Worm (Caenorhabditis elegans) whole organism, L1 larva: ENCODE results near the gene C18E9.7.

Source experiments
- C16A3.4 ChIP-seq: fragments of 150-350 bp; optimal IDR thresholded peaks from 2 replicates; lab custom pipeline; 2014; ENCODE audit warnings: missing biosample characterization, missing genetic modification characterization
- F16B12.6 ChIP-seq: fragments of 150-350 bp; optimal IDR thresholded peaks from 2 replicates; lab custom pipeline; 2014; ENCODE audit warnings: missing biosample characterization, missing genetic modification characterization
- alr-1 ChIP-seq: fragments of 200-800 bp; sonication (Bioruptor generic); optimal IDR thresholded peaks from 2 replicates; lab custom pipeline; 2018; ENCODE audit warnings: borderline replicate concordance, mild to moderate bottlenecking, missing genetic modification characterization, missing compliant biosample characterization
- aly-2 ChIP-seq: fragments of 150-350 bp; optimal IDR thresholded peaks from 2 replicates; lab custom pipeline; 2014; ENCODE audit warnings: missing biosample characterization, missing genetic modification characterization
- ama-1 ChIP-seq: fragments of 150-350 bp; optimal IDR thresholded peaks from 2 replicates; lab custom pipeline; 2014
- blmp-1 ChIP-seq: fragments of 150-350 bp; optimal IDR thresholded peaks from 2 replicates; lab custom pipeline; 2014; ENCODE audit warnings: missing biosample characterization, missing genetic modification characterization
- ceh-63 ChIP-seq: fragments of 200-800 bp; sonication (Bioruptor generic); optimal IDR thresholded peaks from 2 replicates; lab custom pipeline; 2018; ENCODE audit warnings: mild to moderate bottlenecking, missing genetic modification characterization, missing compliant biosample characterization
- ceh-82 ChIP-seq, 3 experiments: fragments of 150-350 bp in 1 of 3; sonication (generic microtip) in 2 of 3; optimal IDR thresholded peaks; 2 replicates each; lab custom pipeline; 2014 to 2017; ENCODE audit warnings: missing biosample characterization in 3 of 3, missing genetic modification characterization in 3 of 3
- ceh-88 ChIP-seq: fragments of 200-800 bp; sonication (Bioruptor generic); IDR thresholded peaks from 2 replicates; pipeline ENCODE4 v1.3.6; 2022; ENCODE audit warnings: missing genetic modification characterization, missing compliant biosample characterization
- ces-1 ChIP-seq: fragments of 150-350 bp; optimal IDR thresholded peaks from 2 replicates; lab custom pipeline; 2014; ENCODE audit warnings: missing biosample characterization, missing genetic modification reagents, missing genetic modification characterization
- dpl-1 ChIP-seq, 3 experiments: fragments of 150-350 bp in 2 of 3; sonication (generic microtip) in 1 of 3; optimal IDR thresholded peaks; 2 replicates each; lab custom pipeline; 2014 to 2017; ENCODE audit warnings: missing biosample characterization in 3 of 3, missing genetic modification characterization in 3 of 3, missing genetic modification reagents in 3 of 3
- efl-1 ChIP-seq, 4 experiments: fragments of 150-350 bp; optimal IDR thresholded peaks in 3 of 4; peaks in 1 of 4; 1 replicate in 1 of 4; 2 replicates in 3 of 4; lab custom pipeline; 2014; ENCODE audit warnings: missing biosample characterization in 2 of 4, missing genetic modification characterization in 2 of 4, missing genetic modification reagents in 2 of 4
- efl-3 ChIP-seq: fragments of 200-800 bp; sonication (Bioruptor generic); optimal IDR thresholded peaks from 2 replicates; lab custom pipeline; 2018; ENCODE audit warnings: mild to moderate bottlenecking, missing genetic modification characterization, missing compliant biosample characterization
- elt-3 ChIP-seq, 6 experiments: fragments of 150-350 bp in 1 of 6; sonication (generic microtip); optimal IDR thresholded peaks; 2 replicates each; lab custom pipeline; 2017 to 2018; ENCODE audit warnings: missing biosample characterization in 6 of 6, missing genetic modification characterization in 6 of 6, inconsistent platforms in 1 of 6
- fkh-4 ChIP-seq: sonication (generic microtip); optimal IDR thresholded peaks from 2 replicates; lab custom pipeline; 2016; ENCODE audit warnings: missing compliant biosample characterization, missing genetic modification characterization, borderline replicate concordance
- fkh-8 ChIP-seq: sonication (generic microtip); optimal IDR thresholded peaks from 2 replicates; lab custom pipeline; 2016; ENCODE audit warnings: mild to moderate bottlenecking, missing genetic modification characterization, missing compliant biosample characterization
- fos-1 ChIP-seq: fragments of 150-350 bp; optimal IDR thresholded peaks from 2 replicates; lab custom pipeline; 2014; ENCODE audit warnings: missing biosample characterization, missing genetic modification characterization
- hlh-4 ChIP-seq: sonication (generic microtip); optimal IDR thresholded peaks from 2 replicates; lab custom pipeline; 2016; ENCODE audit warnings: mild to moderate bottlenecking, missing genetic modification characterization, missing compliant biosample characterization
- irx-1 ChIP-seq: sonication (generic microtip); optimal IDR thresholded peaks from 2 replicates; lab custom pipeline; 2016; ENCODE audit warnings: missing genetic modification characterization, missing compliant biosample characterization
- isw-1 ChIP-seq: fragments of 200-800 bp; sonication (Bioruptor generic); IDR thresholded peaks from 2 replicates; pipeline ENCODE4 v1.3.6; 2022; ENCODE audit warnings: missing genetic modification characterization, missing compliant biosample characterization
- jun-1 ChIP-seq: fragments of 150-350 bp; optimal IDR thresholded peaks from 2 replicates; lab custom pipeline; 2014; ENCODE audit warnings: missing biosample characterization, missing genetic modification reagents, missing genetic modification characterization
- lin-13 ChIP-seq: fragments of 150-350 bp; optimal IDR thresholded peaks from 2 replicates; lab custom pipeline; 2014; ENCODE audit warnings: missing biosample characterization, missing genetic modification reagents, missing genetic modification characterization
- lsy-2 ChIP-seq, 2 experiments: fragments of 150-350 bp; optimal IDR thresholded peaks; 2 replicates each; lab custom pipeline; 2014; ENCODE audit warnings: missing biosample characterization in 2 of 2, missing genetic modification characterization in 2 of 2
- mep-1 ChIP-seq: fragments of 150-350 bp; optimal IDR thresholded peaks from 2 replicates; lab custom pipeline; 2014; ENCODE audit warnings: missing biosample characterization, missing genetic modification characterization
- nhr-12 ChIP-seq: sonication (generic microtip); optimal IDR thresholded peaks from 2 replicates; lab custom pipeline; 2017; ENCODE audit warnings: missing biosample characterization, missing genetic modification characterization
- nhr-19 ChIP-seq: fragments of 200-800 bp; sonication (Bioruptor generic); conservative IDR thresholded peaks from 2 replicates; pipeline ENCODE4 v1.3.6; 2022; ENCODE audit warnings: missing genetic modification characterization, missing compliant biosample characterization
- nhr-20 ChIP-seq: sonication (generic microtip); optimal IDR thresholded peaks from 2 replicates; lab custom pipeline; 2016; ENCODE audit warnings: mild to moderate bottlenecking, missing genetic modification characterization, missing compliant biosample characterization
- nhr-28 ChIP-seq: fragments of 150-350 bp; optimal IDR thresholded peaks from 2 replicates; lab custom pipeline; 2014; ENCODE audit warnings: missing biosample characterization, missing genetic modification characterization
- nhr-47 ChIP-seq: sonication (generic microtip); optimal IDR thresholded peaks from 2 replicates; lab custom pipeline; 2016; ENCODE audit warnings: mild to moderate bottlenecking, missing genetic modification characterization, moderate library complexity, missing compliant biosample characterization
- nhr-71 ChIP-seq: sonication (generic microtip); optimal IDR thresholded peaks from 2 replicates; lab custom pipeline; 2016; ENCODE audit warnings: mild to moderate bottlenecking, missing genetic modification characterization, moderate library complexity, missing compliant biosample characterization
- nhr-76 ChIP-seq: sonication (generic microtip); optimal IDR thresholded peaks from 2 replicates; lab custom pipeline; 2017; ENCODE audit warnings: missing biosample characterization, missing genetic modification characterization
- nhr-77 ChIP-seq: fragments of 150-350 bp; optimal IDR thresholded peaks from 2 replicates; lab custom pipeline; 2014; ENCODE audit warnings: missing biosample characterization, missing genetic modification characterization
- nhr-85 ChIP-seq: sonication (generic microtip); peaks from one replicate; lab custom pipeline; 2016; ENCODE audit warnings: missing genetic modification characterization, inconsistent platforms, missing compliant biosample characterization
- nhr-90 ChIP-seq: sonication (generic microtip); optimal IDR thresholded peaks from 2 replicates; lab custom pipeline; 2016; ENCODE audit warnings: mild to moderate bottlenecking, missing genetic modification characterization, missing compliant biosample characterization; ENCODE audit not compliant: poor library complexity
- pax-3 ChIP-seq: fragments of 200-800 bp; sonication (Bioruptor generic); optimal IDR thresholded peaks from 2 replicates; lab custom pipeline; 2018; ENCODE audit warnings: mild to moderate bottlenecking, missing genetic modification characterization, moderate library complexity, missing compliant biosample characterization
- pqm-1 ChIP-seq: sonication (generic microtip); optimal IDR thresholded peaks from 3 replicates; lab custom pipeline; 2017; ENCODE audit warnings: missing biosample characterization, missing genetic modification characterization
- rnt-1 ChIP-seq: sonication (generic microtip); optimal IDR thresholded peaks from 2 replicates; lab custom pipeline; 2016; ENCODE audit warnings: mild to moderate bottlenecking, missing genetic modification characterization, moderate library complexity, missing compliant biosample characterization
- skn-1 ChIP-seq: fragments of 150-350 bp; optimal IDR thresholded peaks from 2 replicates; lab custom pipeline; 2014; ENCODE audit warnings: missing biosample characterization, missing genetic modification characterization
- tbx-2 ChIP-seq: sonication (generic microtip); optimal IDR thresholded peaks from 2 replicates; lab custom pipeline; 2016; ENCODE audit warnings: missing genetic modification characterization, missing compliant biosample characterization
- tlp-1 ChIP-seq: fragments of 150-350 bp; optimal IDR thresholded peaks from 2 replicates; lab custom pipeline; 2014; ENCODE audit warnings: missing biosample characterization, missing genetic modification characterization
- unc-130 ChIP-seq: fragments of 150-350 bp; optimal IDR thresholded peaks from 2 replicates; lab custom pipeline; 2017; ENCODE audit warnings: missing biosample characterization, missing genetic modification characterization, inconsistent platforms
- unc-30 ChIP-seq: sonication (generic microtip); optimal IDR thresholded peaks from 2 replicates; lab custom pipeline; 2017; ENCODE audit warnings: missing biosample characterization, missing genetic modification characterization
- unc-62 ChIP-seq: fragments of 150-350 bp; optimal IDR thresholded peaks from 2 replicates; lab custom pipeline; 2014; ENCODE audit warnings: missing biosample characterization, missing genetic modification reagents, missing genetic modification characterization
- unc-98 ChIP-seq: fragments of 200-800 bp; sonication (Bioruptor generic); IDR thresholded peaks from 2 replicates; pipeline ENCODE4 v1.3.6; 2022; ENCODE audit warnings: missing genetic modification characterization, missing compliant biosample characterization
- xbp-1 ChIP-seq: sonication (generic microtip); optimal IDR thresholded peaks from 2 replicates; lab custom pipeline; 2016; ENCODE audit warnings: missing genetic modification characterization, missing compliant biosample characterization
- ztf-4 ChIP-seq: fragments of 150-350 bp; optimal IDR thresholded peaks from 2 replicates; lab custom pipeline; 2014; ENCODE audit warnings: missing biosample characterization, missing genetic modification characterization

C18E9.7 gene

ce11 chrII:8938907-8939622 is 43.5 kb downstream of the C18E9.7 start:
- no peak for TF ChIP-seq ceh-63 (GFP tag; lab: Kevin White, UChicago)
- no peak for TF ChIP-seq lsy-2 (tag; optimal IDR thresholded peaks at IDR 0.05; lab: Kevin White, UChicago)
- no peak for TF ChIP-seq nhr-12 (tag; lab: Kevin White, UChicago)
- TF ChIP-seq efl-1 (optimal IDR thresholded peaks at IDR 0.05; lab: Kevin White, UChicago) = no peak
- TF ChIP-seq efl-1 (GFP tag; optimal IDR thresholded peaks at IDR 0.05 in 1 of 2; lab: Kevin White, UChicago) = no peak
- TF ChIP-seq unc-30 = no peak
- no peak for TF ChIP-seq hlh-4 (tag; lab: Kevin White, UChicago)
- TF ChIP-seq ces-1 = no peak
- TF ChIP-seq isw-1 = no peak
- TF ChIP-seq nhr-20 = no peak
- no peak for TF ChIP-seq nhr-28 (tag; lab: Kevin White, UChicago)
- no peak for TF ChIP-seq C16A3.4

- TF ChIP-seq unc-62 (GFP tag; lab: Kevin White, UChicago) = no peak
- TF ChIP-seq pax-3 (tag; lab: Kevin White, UChicago) = no peak
- TF ChIP-seq nhr-90 (tag; lab: Kevin White, UChicago) = peak; percentile 11
- no peak for TF ChIP-seq lin-13
- no peak for TF ChIP-seq ceh-82 (tag; optimal IDR thresholded peaks at IDR 0.05; lab: Kevin White, UChicago)
- TF ChIP-seq alr-1 = no peak
- TF ChIP-seq fkh-4 = no peak
- TF ChIP-seq aly-2 (tag; lab: Kevin White, UChicago) = peak; percentile 72
- TF ChIP-seq nhr-85 (tag; lab: Kevin White, UChicago) = peak; percentile 63
- no peak for TF ChIP-seq F16B12.6 (tag; lab: Kevin White, UChicago)
- TF ChIP-seq ceh-88 = 0 out of 2 replicates have a peak, but pooled peaks have one; percentile 15
- TF ChIP-seq mep-1 (tag; lab: Kevin White, UChicago) = no peak
- no peak for TF ChIP-seq hlh-4 (tag; lab: Kevin White, UChicago)
- TF ChIP-seq nhr-77 (tag; lab: Kevin White, UChicago) = no peak
- TF ChIP-seq nhr-47 = peak; percentile 14
- TF ChIP-seq rnt-1 (tag; lab: Kevin White, UChicago) = peak; percentile 22
- TF ChIP-seq unc-130 = no peak
- peak; percentile 8 for TF ChIP-seq nhr-19 (GFP tag; lab: Robert Waterston, UW)
- TF ChIP-seq lsy-2 (tag; optimal IDR thresholded peaks at IDR 0.05; lab: Kevin White, UChicago) = peak in 1 of 2 experiments; percentile 16
- no peak for TF ChIP-seq fkh-8 (tag; lab: Kevin White, UChicago)
- no peak for TF ChIP-seq irx-1 (tag; lab: Kevin White, UChicago)
- TF ChIP-seq nhr-71 (tag; lab: Kevin White, UChicago) = peak; percentile 56
- TF ChIP-seq elt-3 (tag; optimal IDR thresholded peaks at IDR 0.05; lab: Kevin White, UChicago) = no peak
- TF ChIP-seq skn-1 (tag; lab: Kevin White, UChicago) = no peak
- no peak for TF ChIP-seq unc-98 (GFP tag; lab: Robert Waterston, UW)
- TF ChIP-seq fos-1 = no peak
- peak; percentile 83 for TF ChIP-seq ama-1 (lab: Kevin White, UChicago)
- TF ChIP-seq efl-1 (optimal IDR thresholded peaks at IDR 0.05; lab: Kevin White, UChicago) = peak; percentile 3 to 15
- TF ChIP-seq efl-1 (GFP tag; optimal IDR thresholded peaks at IDR 0.05 in 1 of 2; lab: Kevin White, UChicago) = no peak
- no peak for TF ChIP-seq nhr-20
- peak; percentile 20 for TF ChIP-seq ztf-4 (tag; lab: Kevin White, UChicago)
Measured at ce11 chrII:8933693-8934432, 48.7 kb downstream of the C18E9.7 start, which contains the start of gene T21B10.3. Gene T21B10.3 (plus strand): TSS chrII:8934382.

- no peak for TF ChIP-seq ceh-82 (tag; optimal IDR thresholded peaks at IDR 0.05; lab: Kevin White, UChicago)
- no peak for TF ChIP-seq nhr-90 (tag; lab: Kevin White, UChicago)
- no peak for TF ChIP-seq pax-3 (tag; lab: Kevin White, UChicago)
- no peak for TF ChIP-seq isw-1
- TF ChIP-seq ceh-88 = no peak
- no peak for TF ChIP-seq jun-1
- TF ChIP-seq pqm-1 = no peak
- no peak for TF ChIP-seq blmp-1 (tag; lab: Kevin White, UChicago)
- TF ChIP-seq tbx-2 (tag; lab: Kevin White, UChicago) = no peak
- TF ChIP-seq xbp-1 (tag; lab: Kevin White, UChicago) = no peak
- TF ChIP-seq dpl-1 (GFP tag; optimal IDR thresholded peaks at IDR 0.05; lab: Kevin White, UChicago) = no peak
- no peak for TF ChIP-seq tlp-1 (tag; lab: Kevin White, UChicago)
- TF ChIP-seq efl-3 (GFP tag; lab: Kevin White, UChicago) = no peak
- TF ChIP-seq nhr-76 (tag; lab: Kevin White, UChicago) = no peak
Measured at ce11 chrII:8932392-8932791, 50.2 kb downstream of the C18E9.7 start.
